Fruit fly (Drosophila melanogaster): ENCODE data around the gene Cdk8.

- TF ChIP-seq ttk (optimal IDR thresholded peaks at IDR 0.05) (no peak), Myc (optimal IDR thresholded peaks at IDR 0.05) (no peak), insv (optimal IDR thresholded peaks at IDR 0.05) (no peak)
Observed at dm6 chr3L:9813345-9813897, 25.0 kb downstream of the Cdk8 start, which contains the start of gene CG43897.

Measured in Kc167 (cell line).